Worm (Caenorhabditis elegans) whole organism, L3 larva: Measurements from ENCODE around the gene aptf-3.

Experiments used
- R02D3.7 ChIP-seq: fragments of 150-350 bp; optimal IDR thresholded peaks from 2 replicates; lab custom pipeline; 2014; ENCODE audit warnings: missing biosample characterization, missing genetic modification characterization
- ceh-16 ChIP-seq: sonication (generic microtip); optimal IDR thresholded peaks from 2 replicates; lab custom pipeline; 2017; ENCODE audit warnings: missing biosample characterization, missing genetic modification characterization
- egl-27 ChIP-seq: sonication (generic microtip); optimal IDR thresholded peaks from 4 replicates; lab custom pipeline; 2017; ENCODE audit warnings: missing biosample characterization, missing genetic modification reagents, missing genetic modification characterization
- elt-1 ChIP-seq: fragments of 150-350 bp; optimal IDR thresholded peaks from 2 replicates; lab custom pipeline; 2014; ENCODE audit warnings: missing biosample characterization, missing genetic modification characterization
- jun-1 ChIP-seq: fragments of 150-350 bp; optimal IDR thresholded peaks from 2 replicates; lab custom pipeline; 2014; ENCODE audit warnings: missing biosample characterization, missing genetic modification reagents, missing genetic modification characterization
- nhr-76 ChIP-seq: fragments of 150-350 bp; sonication (generic microtip); optimal IDR thresholded peaks from 5 replicates; lab custom pipeline; 2014; ENCODE audit warnings: missing biosample characterization, missing genetic modification characterization
- skn-1 ChIP-seq: fragments of 150-350 bp; optimal IDR thresholded peaks from 2 replicates; lab custom pipeline; 2014; ENCODE audit warnings: missing biosample characterization, missing genetic modification characterization
- tbx-2 ChIP-seq: sonication (generic microtip); optimal IDR thresholded peaks from 2 replicates; lab custom pipeline; 2016; ENCODE audit warnings: mild to moderate bottlenecking, missing genetic modification characterization, missing compliant biosample characterization

ce11 chrII:8566039-8566438 is 28.0 kb upstream of the aptf-3 start, which contains the start of gene stc-1:
- TF ChIP-seq R02D3.7 (tag; lab: Kevin White, UChicago) (no peak), nhr-76 (tag; lab: Kevin White, UChicago) (no peak), egl-27 (tag; lab: Kevin White, UChicago) (no peak), tbx-2 (no peak), skn-1 (tag; lab: Kevin White, UChicago) (no peak), ceh-16 (no peak), jun-1 (tag; lab: Kevin White, UChicago) (no peak), elt-1 (no peak)
